Fruit fly (Drosophila melanogaster): Measurements from ENCODE around the gene CG7730.
A peak's percentile ranks its signal among the peaks of the same experiment; 100 is the strongest.

CG7730 gene

DNA sequence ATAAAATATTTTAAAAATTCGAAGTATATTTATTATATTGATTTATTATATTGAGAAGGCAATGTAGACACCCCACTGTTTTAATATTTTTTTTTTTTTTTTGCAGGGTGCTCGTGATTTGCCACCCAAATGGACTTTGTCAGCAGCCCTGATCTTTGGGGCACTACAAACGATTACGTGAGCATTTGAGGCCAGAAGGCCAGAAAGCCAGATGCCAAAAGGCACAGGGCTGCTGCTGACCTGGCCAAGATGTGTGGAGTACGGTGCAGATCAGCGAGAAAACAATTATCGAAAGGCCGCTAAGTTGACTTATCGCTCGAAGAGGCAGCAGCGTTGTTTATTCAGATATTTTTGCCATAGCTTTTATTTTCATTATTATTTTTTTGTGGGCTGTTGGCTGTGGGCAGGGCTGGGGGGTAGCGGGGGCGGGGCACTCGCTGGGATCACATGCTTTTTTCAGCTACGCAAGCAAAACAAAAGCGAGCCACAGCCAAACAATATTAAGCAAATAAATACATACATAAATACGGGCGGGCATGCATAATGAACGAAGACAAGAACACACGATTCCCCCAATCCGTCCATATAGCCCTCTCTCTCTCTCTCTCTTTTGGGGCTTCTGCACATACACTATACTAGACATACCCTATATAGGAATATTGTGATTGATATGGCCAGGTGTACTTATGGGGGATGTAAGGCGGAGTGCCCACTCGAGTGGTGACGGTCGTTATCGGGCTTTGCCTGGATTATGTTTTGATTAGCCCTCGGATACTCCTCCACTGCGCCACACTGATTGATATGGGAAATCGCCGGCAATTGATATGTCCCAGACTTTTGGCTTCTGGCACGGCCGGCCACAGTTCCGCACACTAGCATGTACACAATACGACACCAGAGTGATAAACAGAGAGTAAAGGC, 23.8 kb upstream of the CG7730 start (continued):
- TF ChIP-seq Sox102F (GFP tag; optimal IDR thresholded peaks at IDR 0.05) (peak; percentile 17), CG3407 (GFP tag; optimal IDR thresholded peaks at IDR 0.05) (no peak), rib (GFP tag; IDR thresholded peaks at IDR 0.05) (peak; percentile 57), grn (GFP tag; optimal IDR thresholded peaks at IDR 0.05) (peak; percentile 90), CG2875 (GFP tag; optimal IDR thresholded peaks at IDR 0.05) (no peak), cwo (GFP tag; optimal IDR thresholded peaks at IDR 0.05) (peak; percentile 95), CG17612 (GFP tag; IDR thresholded peaks at IDR 0.05) (no peak), h (optimal IDR thresholded peaks at IDR 0.05) (no peak), lilli (GFP tag; optimal IDR thresholded peaks at IDR 0.05) (no peak), HmgZ (tag; optimal IDR thresholded peaks at IDR 0.05) (no peak), CG32767 (GFP tag; IDR thresholded peaks at IDR 0.05) (no peak), Trl (optimal IDR thresholded peaks at IDR 0.05) (peak in 1 of 2 experiments; percentile 21), Trl (GFP tag; optimal IDR thresholded peaks at IDR 0.05) (no peak), Jarid2 (GFP tag; optimal IDR thresholded peaks at IDR 0.05) (peak; percentile 7), Rfx (GFP tag; IDR thresholded peaks at IDR 0.05) (peak; percentile 41; the same call in 1 of the 2 replicates), Blimp-1 (GFP tag; optimal IDR thresholded peaks at IDR 0.05) (peak; percentile 7), lola (GFP tag; optimal IDR thresholded peaks at IDR 0.05) (no peak), Antp (GFP tag; optimal IDR thresholded peaks at IDR 0.05) (no peak), exex (tag; optimal IDR thresholded peaks at IDR 0.05) (peak; percentile 96), Dp (GFP tag; optimal IDR thresholded peaks at IDR 0.05) (no peak), CG6683 (GFP tag; optimal IDR thresholded peaks at IDR 0.05) (peak; percentile 7), CG30431 (GFP tag; optimal IDR thresholded peaks at IDR 0.05) (no peak), caup (GFP tag; optimal IDR thresholded peaks at IDR 0.05; ENCODE audit: severe bottlenecking) (peak; percentile 64), CG34376 (GFP tag; optimal IDR thresholded peaks at IDR 0.05) (peak; percentile 69), en (GFP tag; optimal IDR thresholded peaks at IDR 0.05) (no peak), Sry-δ (GFP tag; optimal IDR thresholded peaks at IDR 0.05) (no peak), Fer1 (GFP tag; optimal IDR thresholded peaks at IDR 0.05) (peak; percentile 42), Dbx (GFP tag; IDR thresholded peaks at IDR 0.05) (peak; percentile 74), gsb-n (tag; optimal IDR thresholded peaks at IDR 0.05) (no peak), row (GFP tag; IDR thresholded peaks at IDR 0.05) (0 out of 3 replicates have a peak, but pooled peaks have one; percentile 45), CG3281 (GFP tag; optimal IDR thresholded peaks at IDR 0.05) (peak; percentile 44), fd64A (GFP tag; optimal IDR thresholded peaks at IDR 0.05) (peak; percentile 28), otp (GFP tag; IDR thresholded peaks at IDR 0.05) (0 out of 3 replicates have a peak, but pooled peaks have one; percentile 30), nom (GFP tag; optimal IDR thresholded peaks at IDR 0.05) (no peak), slbo (GFP tag; IDR thresholded peaks at IDR 0.05) (peak; percentile 56), CG31388 (GFP tag; optimal IDR thresholded peaks at IDR 0.05) (no peak), CG10147 (GFP tag; optimal IDR thresholded peaks at IDR 0.05) (peak; percentile 42), nau (GFP tag; optimal IDR thresholded peaks at IDR 0.05) (peak; percentile 48), Pdp1 (GFP tag; optimal IDR thresholded peaks at IDR 0.05) (peak in 1 of 2 experiments; percentile 51), wek (GFP tag; optimal IDR thresholded peaks at IDR 0.05) (no peak), sd (tag; optimal IDR thresholded peaks at IDR 0.05) (peak; percentile 52), vvl (GFP tag; IDR thresholded peaks at IDR 0.05) (peak; percentile 46; the same call in 1 of the 2 replicates), bowl (GFP tag; IDR thresholded peaks at IDR 0.05) (no peak), CG2678 (tag; optimal IDR thresholded peaks at IDR 0.05) (peak; percentile 8), bab2 (GFP tag; optimal IDR thresholded peaks at IDR 0.05) (no peak), dpn (GFP tag; optimal IDR thresholded peaks at IDR 0.05) (no peak), CG12299 (tag; optimal IDR thresholded peaks at IDR 0.05) (peak; percentile 11), btn (GFP tag; optimal IDR thresholded peaks at IDR 0.05) (no peak)
